Fruit fly (Drosophila melanogaster) whole organism, embryonic: ENCODE data around the gene CG18132.
A peak's percentile ranks its signal among the peaks of the same experiment; 100 is the strongest.

Source experiments
- Bdp1 ChIP-seq: fragments of 200-800 bp; sonication (Bioruptor generic); optimal IDR thresholded peaks from 3 replicates; lab custom pipeline; 2016; ENCODE audit warnings: missing biosample characterization, missing genetic modification characterization
- CG10267 ChIP-seq: fragments of 200-800 bp; sonication (Bioruptor generic); optimal IDR thresholded peaks from 2 replicates; lab custom pipeline; 2018; ENCODE audit warnings: missing biosample characterization, mild to moderate bottlenecking, missing genetic modification characterization, moderate library complexity
- CG10366 ChIP-seq: fragments of 200-800 bp; sonication (Bioruptor generic); IDR thresholded peaks from 2 replicates; pipeline ENCODE4 v1.3.6; 2022; ENCODE audit warnings: missing biosample characterization, missing genetic modification characterization
- CG11504 ChIP-seq: fragments of 200-800 bp; sonication (Bioruptor generic); optimal IDR thresholded peaks from 3 replicates; lab custom pipeline; 2019; ENCODE audit warnings: missing biosample characterization, mild to moderate bottlenecking, missing genetic modification characterization, moderate library complexity
- CG13123 ChIP-seq: fragments of 200-800 bp; sonication (Bioruptor generic); optimal IDR thresholded peaks from 2 replicates; lab custom pipeline; 2016; ENCODE audit warnings: missing biosample characterization, missing genetic modification characterization
- CG13894 ChIP-seq: fragments of 200-800 bp; sonication (Bioruptor generic); optimal IDR thresholded peaks from 3 replicates; lab custom pipeline; 2018; ENCODE audit warnings: missing biosample characterization, mild to moderate bottlenecking, missing genetic modification characterization, moderate library complexity
- CG14014 ChIP-seq: fragments of 200-800 bp; sonication (Bioruptor generic); IDR thresholded peaks from 2 replicates; pipeline ENCODE4 v1.3.6; 2022; ENCODE audit warnings: missing biosample characterization, missing genetic modification characterization
- CG14710 ChIP-seq: fragments of 200-800 bp; sonication (Bioruptor generic); optimal IDR thresholded peaks from 3 replicates; lab custom pipeline; 2019; ENCODE audit warnings: missing biosample characterization, mild to moderate bottlenecking, missing genetic modification characterization, moderate library complexity
- CG15011 ChIP-seq: fragments of 200-800 bp; sonication (Bioruptor generic); optimal IDR thresholded peaks from 3 replicates; lab custom pipeline; 2018; ENCODE audit warnings: missing biosample characterization, mild to moderate bottlenecking, missing genetic modification characterization
- CG15601 ChIP-seq: fragments of 200-800 bp; sonication (Bioruptor generic); optimal IDR thresholded peaks from 3 replicates; lab custom pipeline; 2019; ENCODE audit warnings: missing biosample characterization, mild to moderate bottlenecking, missing genetic modification characterization, moderate library complexity
- CG17568 ChIP-seq: fragments of 200-800 bp; sonication (Bioruptor generic); optimal IDR thresholded peaks from 2 replicates; lab custom pipeline; 2018; ENCODE audit warnings: missing biosample characterization, mild to moderate bottlenecking, missing genetic modification characterization, moderate library complexity
- CG18011 ChIP-seq: fragments of 200-800 bp; sonication (Bioruptor generic); optimal IDR thresholded peaks from 2 replicates; lab custom pipeline; 2017; ENCODE audit warnings: missing biosample characterization, missing genetic modification characterization, mild to moderate bottlenecking, moderate library complexity, missing genotype
- CG30403 ChIP-seq: fragments of 200-800 bp; sonication (Bioruptor generic); optimal IDR thresholded peaks from 3 replicates; lab custom pipeline; 2016; ENCODE audit warnings: missing biosample characterization, missing genetic modification characterization
- CG3065 ChIP-seq: fragments of 200-800 bp; sonication (Bioruptor generic); optimal IDR thresholded peaks from 2 replicates; lab custom pipeline; 2016; ENCODE audit warnings: missing biosample characterization, missing genetic modification characterization
- CG31388 ChIP-seq: fragments of 200-800 bp; sonication (Bioruptor generic); optimal IDR thresholded peaks from 2 replicates; lab custom pipeline; 2016; ENCODE audit warnings: missing biosample characterization, missing genetic modification characterization
- CG32772 ChIP-seq: fragments of 200-800 bp; sonication (Bioruptor generic); IDR thresholded peaks from 2 replicates; pipeline ENCODE4 v1.3.6; 2022; ENCODE audit warnings: missing biosample characterization, missing genetic modification characterization
- CG3407 ChIP-seq: fragments of 200-800 bp; sonication (Bioruptor generic); optimal IDR thresholded peaks from 2 replicates; lab custom pipeline; 2018; ENCODE audit warnings: missing biosample characterization, mild to moderate bottlenecking, missing genetic modification characterization
- CG6272 ChIP-seq: fragments of 200-800 bp; sonication (Bioruptor generic); IDR thresholded peaks from 2 replicates; pipeline ENCODE4 v1.3.6; 2022; ENCODE audit warnings: missing biosample characterization, missing genetic modification characterization
- CG6654 ChIP-seq: fragments of 200-800 bp; sonication (Bioruptor generic); optimal IDR thresholded peaks from 2 replicates; lab custom pipeline; 2017; ENCODE audit warnings: missing biosample characterization, mild to moderate bottlenecking, missing genetic modification characterization
- CG8290 ChIP-seq, 3 experiments: fragments of 200-800 bp; sonication (Bioruptor generic); optimal IDR thresholded peaks; 2 replicates each; lab custom pipeline; 2016 to 2019; ENCODE audit warnings: missing biosample characterization in 3 of 3, missing genetic modification characterization in 3 of 3, mild to moderate bottlenecking in 2 of 3, moderate library complexity in 1 of 3
- CG8924 ChIP-seq: fragments of 200-800 bp; optimal IDR thresholded peaks from 3 replicates; lab custom pipeline; 2019; ENCODE audit warnings: missing biosample characterization, mild to moderate bottlenecking, missing genetic modification characterization, moderate library complexity
- CkIIα-i1 ChIP-seq: fragments of 200-800 bp; sonication (Bioruptor generic); IDR thresholded peaks from 2 replicates; pipeline ENCODE4 v1.3.6; 2022; ENCODE audit warnings: missing biosample characterization, missing genetic modification characterization
- CoRest ChIP-seq: fragments of 200-800 bp; sonication (Bioruptor generic); optimal IDR thresholded peaks from 3 replicates; lab custom pipeline; 2018; ENCODE audit warnings: missing biosample characterization, mild to moderate bottlenecking, missing genetic modification characterization, moderate library complexity
- D19B ChIP-seq: fragments of 200-800 bp; sonication (Bioruptor generic); optimal IDR thresholded peaks from 2 replicates; lab custom pipeline; 2017; ENCODE audit warnings: missing biosample characterization, mild to moderate bottlenecking, missing genetic modification characterization
- Dp ChIP-seq: fragments of 200-800 bp; sonication (Bioruptor generic); optimal IDR thresholded peaks from 2 replicates; lab custom pipeline; 2018; ENCODE audit warnings: missing biosample characterization, mild to moderate bottlenecking, missing genetic modification characterization, moderate library complexity
- HLH54F ChIP-seq: fragments of 200-800 bp; sonication (Bioruptor generic); optimal IDR thresholded peaks from 3 replicates; lab custom pipeline; 2016; ENCODE audit warnings: missing biosample characterization, missing genetic modification characterization
- Hmx ChIP-seq: fragments of 200-800 bp; sonication (Bioruptor generic); optimal IDR thresholded peaks from 2 replicates; lab custom pipeline; 2016; ENCODE audit warnings: missing biosample characterization, missing genetic modification characterization
- Lhr ChIP-seq: fragments of 200-800 bp; sonication (Bioruptor generic); optimal IDR thresholded peaks from 3 replicates; lab custom pipeline; 2017; ENCODE audit warnings: mild to moderate bottlenecking, missing biosample characterization, missing genetic modification reagents, missing genetic modification characterization
- NC2β ChIP-seq: fragments of 200-800 bp; sonication (Bioruptor generic); optimal IDR thresholded peaks from 2 replicates; lab custom pipeline; 2016; ENCODE audit warnings: missing biosample characterization, missing genetic modification characterization
- Ptx1 ChIP-seq: fragments of 200-800 bp; sonication (Bioruptor generic); IDR thresholded peaks from 2 replicates; pipeline ENCODE4 v1.3.6; 2022; ENCODE audit warnings: missing biosample characterization, missing genetic modification characterization
- Ravus ChIP-seq: fragments of 200-800 bp; sonication (Bioruptor generic); IDR thresholded peaks from 2 replicates; pipeline ENCODE4 v1.3.6; 2022; ENCODE audit warnings: missing biosample characterization, missing genetic modification characterization
- cad ChIP-seq: fragments of >200 bp; optimal IDR thresholded peaks from 2 replicates; lab custom pipeline; 2017; ENCODE audit warnings: missing biosample characterization, missing genetic modification characterization
- crc ChIP-seq: fragments of 200-800 bp; sonication (Bioruptor generic); optimal IDR thresholded peaks from 2 replicates; lab custom pipeline; 2016; ENCODE audit warnings: missing biosample characterization, missing genetic modification characterization
- cwo ChIP-seq: fragments of 200-800 bp; sonication (Bioruptor generic); optimal IDR thresholded peaks from 3 replicates; lab custom pipeline; 2017; ENCODE audit warnings: missing biosample characterization, missing genetic modification characterization, mild to moderate bottlenecking, moderate library complexity, missing genetic modification reagents
- esg ChIP-seq: fragments of 200-800 bp; sonication (Bioruptor generic); conservative IDR thresholded peaks from 2 replicates; pipeline ENCODE4 v1.3.6; 2022; ENCODE audit warnings: missing biosample characterization, missing genetic modification characterization
- fd96Cb ChIP-seq: fragments of 200-800 bp; sonication (Bioruptor generic); optimal IDR thresholded peaks from 2 replicates; lab custom pipeline; 2018; ENCODE audit warnings: missing biosample characterization, mild to moderate bottlenecking, missing genetic modification characterization, moderate library complexity
- ftz-f1 ChIP-seq: fragments of 200-800 bp; sonication (Bioruptor generic); optimal IDR thresholded peaks from 2 replicates; lab custom pipeline; 2016; ENCODE audit warnings: missing biosample characterization, missing genetic modification characterization
- hbn ChIP-seq: fragments of 200-800 bp; sonication (Bioruptor generic); IDR thresholded peaks from 2 replicates; pipeline ENCODE4 v1.3.6; 2022; ENCODE audit warnings: missing biosample characterization, missing genetic modification characterization; ENCODE audit not compliant: partially characterized antibody
- jumu ChIP-seq: fragments of 200-800 bp; sonication (Bioruptor generic); optimal IDR thresholded peaks from 3 replicates; lab custom pipeline; 2016; ENCODE audit warnings: missing biosample characterization, missing genetic modification characterization
- ken ChIP-seq: fragments of 200-800 bp; sonication (Bioruptor generic); IDR thresholded peaks from 3 replicates; pipeline ENCODE4 v1.3.6; 2022; ENCODE audit warnings: missing biosample characterization, missing genetic modification characterization
- maf-S ChIP-seq: fragments of 200-800 bp; sonication (Bioruptor generic); optimal IDR thresholded peaks from 2 replicates; lab custom pipeline; 2016; ENCODE audit warnings: missing biosample characterization, missing genetic modification characterization
- p53 ChIP-seq: fragments of 200-800 bp; sonication (Bioruptor generic); optimal IDR thresholded peaks from 2 replicates; lab custom pipeline; 2016; ENCODE audit warnings: missing biosample characterization, missing genetic modification characterization
- peb ChIP-seq: fragments of 200-800 bp; sonication (Bioruptor generic); IDR thresholded peaks from 2 replicates; pipeline ENCODE4 v1.3.6; 2022; ENCODE audit warnings: missing biosample characterization, missing genetic modification characterization
- sens-2 ChIP-seq: fragments of 200-800 bp; sonication (Bioruptor generic); IDR thresholded peaks from 2 replicates; pipeline ENCODE4 v1.3.6; 2022; ENCODE audit warnings: missing biosample characterization, missing genetic modification characterization
- seq ChIP-seq: fragments of 200-800 bp; sonication (Bioruptor generic); IDR thresholded peaks from 2 replicates; pipeline ENCODE4 v1.3.6; 2022; ENCODE audit warnings: missing biosample characterization, missing genetic modification characterization
- slp2 ChIP-seq: fragments of 200-800 bp; sonication (Bioruptor generic); optimal IDR thresholded peaks from 2 replicates; lab custom pipeline; 2016; ENCODE audit warnings: missing biosample characterization, missing genetic modification characterization
- ssp ChIP-seq: fragments of 200-800 bp; sonication (Bioruptor generic); IDR thresholded peaks from 2 replicates; pipeline ENCODE4 v1.3.6; 2022; ENCODE audit warnings: missing biosample characterization, missing genetic modification characterization
- stc ChIP-seq: fragments of 200-800 bp; sonication (Bioruptor generic); IDR thresholded peaks from 2 replicates; pipeline ENCODE4 v1.3.6; 2022; ENCODE audit warnings: missing biosample characterization, missing genetic modification characterization
- vfl ChIP-seq: fragments of 200-800 bp; sonication (Bioruptor generic); optimal IDR thresholded peaks from 2 replicates; lab custom pipeline; 2016; ENCODE audit warnings: missing biosample characterization, missing genetic modification characterization
- zf30C ChIP-seq: fragments of 200-800 bp; sonication (Bioruptor generic); optimal IDR thresholded peaks from 3 replicates; lab custom pipeline; 2018; ENCODE audit warnings: missing biosample characterization, mild to moderate bottlenecking, missing genetic modification characterization
- zfh1 ChIP-seq: fragments of 200-800 bp; sonication (Bioruptor generic); IDR thresholded peaks from 3 replicates; pipeline ENCODE4 v1.3.6; 2022; ENCODE audit warnings: missing biosample characterization, missing genetic modification characterization

CG18132 gene

DNA sequence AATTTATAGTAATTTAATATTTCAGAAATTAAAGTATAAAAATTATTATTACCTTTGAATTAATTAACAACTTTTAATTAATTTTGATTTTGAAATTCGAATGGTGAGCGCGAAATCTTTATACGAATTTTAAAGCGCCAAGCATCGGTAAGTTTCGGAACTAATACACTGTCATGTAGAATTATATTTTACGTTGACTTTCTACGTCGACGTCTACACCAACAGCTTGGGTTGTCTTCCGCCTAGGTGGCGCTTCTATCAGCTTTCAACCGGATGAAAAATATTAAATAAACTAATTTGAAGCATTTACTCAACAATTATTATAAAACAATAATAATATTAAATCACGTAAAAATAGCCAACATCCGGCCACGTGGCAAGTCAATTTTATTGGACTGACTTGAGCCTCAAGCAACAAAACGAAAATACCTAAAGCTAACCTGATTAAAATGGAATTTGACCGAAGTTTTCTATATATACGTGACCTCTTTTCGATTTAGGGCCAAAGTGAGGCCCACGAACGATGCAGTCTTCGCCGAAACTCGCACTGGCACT, 25.4 kb downstream of the CG18132 start, which contains the start of gene CG31928 (continued):
- no peak for TF ChIP-seq CG3065 (GFP tag; lab: Kevin White, UChicago)
- TF ChIP-seq Hmx (GFP tag; lab: Kevin White, UChicago) = no peak
- peak; percentile 42 for TF ChIP-seq Lhr (GFP tag; lab: Kevin White, UChicago)
- peak; percentile 10 for TF ChIP-seq CG14710 (tag; lab: Kevin White, UChicago)
- no peak for TF ChIP-seq jumu
- TF ChIP-seq ssp (GFP tag; lab: Robert Waterston, UW) = no peak
- TF ChIP-seq CG6654 = no peak
- no peak for TF ChIP-seq CG13894
- TF ChIP-seq zfh1 = no peak
- peak; percentile 32 for TF ChIP-seq CG10267 (tag; lab: Kevin White, UChicago)
- no peak for TF ChIP-seq ftz-f1 (GFP tag; lab: Kevin White, UChicago)
- no peak for TF ChIP-seq vfl (GFP tag; lab: Kevin White, UChicago)
- no peak for TF ChIP-seq sens-2 (GFP tag; lab: Robert Waterston, UW)
- no peak for TF ChIP-seq CG13123 (GFP tag; lab: Kevin White, UChicago)
- TF ChIP-seq cad (GFP tag; lab: Kevin White, UChicago) = no peak
- TF ChIP-seq CG31388 = no peak
- TF ChIP-seq cwo (GFP tag; lab: Kevin White, UChicago) = no peak
- TF ChIP-seq stc (GFP tag; lab: Robert Waterston, UW) = no peak
- no peak for TF ChIP-seq fd96Cb (tag; lab: Kevin White, UChicago)
- TF ChIP-seq p53 (GFP tag; lab: Kevin White, UChicago) = no peak
- TF ChIP-seq CG8924 (tag; lab: Kevin White, UChicago) = no peak
- TF ChIP-seq HLH54F (GFP tag; lab: Kevin White, UChicago) = no peak
- TF ChIP-seq NC2β (GFP tag; lab: Kevin White, UChicago) = no peak
- no peak for TF ChIP-seq Bdp1 (GFP tag; lab: Kevin White, UChicago)
- peak; percentile 52 for TF ChIP-seq CG11504 (tag; lab: Kevin White, UChicago)
- TF ChIP-seq CG30403 (GFP tag; lab: Kevin White, UChicago) = peak; percentile 32
- TF ChIP-seq Ptx1 = peak; percentile 35
- peak; percentile 17; the same call in 1 of the 3 replicates for TF ChIP-seq ken (GFP tag; lab: Robert Waterston, UW)
- no peak for TF ChIP-seq CG32772 (GFP tag; lab: Robert Waterston, UW)
- peak; percentile 27 for TF ChIP-seq CoRest
- no peak for TF ChIP-seq CkIIα-i1 (GFP tag; lab: Robert Waterston, UW)
- no peak for TF ChIP-seq D19B (GFP tag; lab: Kevin White, UChicago)
- no peak for TF ChIP-seq slp2
- TF ChIP-seq CG14014 (GFP tag; lab: Robert Waterston, UW) = 0 out of 2 replicates have a peak, but pooled peaks have one; percentile 6
- no peak for TF ChIP-seq CG8290 (GFP tag; optimal IDR thresholded peaks at IDR 0.05; lab: Kevin White, UChicago)
- TF ChIP-seq CG8290 (tag; optimal IDR thresholded peaks at IDR 0.05; lab: Kevin White, UChicago) = no peak
- no peak for TF ChIP-seq crc (GFP tag; lab: Kevin White, UChicago)
- TF ChIP-seq CG15601 = peak; percentile 7
- TF ChIP-seq CG15011 (GFP tag; lab: Kevin White, UChicago) = no peak
- TF ChIP-seq Dp (GFP tag; lab: Kevin White, UChicago) = peak; percentile 72
- no peak for TF ChIP-seq hbn (GFP tag; lab: Robert Waterston, UW)
- 0 out of 2 replicates have a peak, but pooled peaks have one; percentile 8 for TF ChIP-seq CG6272 (GFP tag; lab: Robert Waterston, UW)
- no peak for TF ChIP-seq CG18011
- no peak for TF ChIP-seq zf30C (GFP tag; lab: Kevin White, UChicago)
- TF ChIP-seq maf-S (GFP tag; lab: Kevin White, UChicago) = no peak
- TF ChIP-seq CG17568 (GFP tag; lab: Kevin White, UChicago) = no peak
- TF ChIP-seq esg (GFP tag; lab: Robert Waterston, UW) = no peak
- TF ChIP-seq peb (GFP tag; lab: Robert Waterston, UW) = no peak
- no peak for TF ChIP-seq CG3407
- TF ChIP-seq Ravus = no peak
- TF ChIP-seq CG10366 (GFP tag; lab: Robert Waterston, UW) = no peak
- no peak for TF ChIP-seq seq
